Fruit fly (Drosophila melanogaster) whole organism, prepupa: Measurements from ENCODE around the gene Blimp-1.

Experiments used
- CG6854 ChIP-seq: fragments of 200-800 bp; sonication (Bioruptor generic); optimal IDR thresholded peaks from 2 replicates; lab custom pipeline; 2017; ENCODE audit warnings: missing biosample characterization, mild to moderate bottlenecking, missing genetic modification characterization
- CG8632 ChIP-seq: fragments of 200-800 bp; sonication (Bioruptor generic); optimal IDR thresholded peaks from 3 replicates; lab custom pipeline; 2016; ENCODE audit warnings: missing biosample characterization, missing genetic modification characterization
- dsx ChIP-seq: fragments of 200-800 bp; optimal IDR thresholded peaks from 3 replicates; lab custom pipeline; 2019; ENCODE audit warnings: missing biosample characterization, mild to moderate bottlenecking, missing genetic modification characterization, moderate library complexity; ENCODE audit not compliant: poor library complexity, severe bottlenecking

dm6 chr3L:5658368-5658767, 27.6 kb downstream of the Blimp-1 start:
- no peak for TF ChIP-seq CG6854 (GFP tag; lab: Kevin White, UChicago)
- TF ChIP-seq dsx, result no peak
- no peak for TF ChIP-seq CG8632 (GFP tag; lab: Kevin White, UChicago)
